Fruit fly (Drosophila melanogaster): ENCODE measurements around the gene hdm.

hdm gene

DNA sequence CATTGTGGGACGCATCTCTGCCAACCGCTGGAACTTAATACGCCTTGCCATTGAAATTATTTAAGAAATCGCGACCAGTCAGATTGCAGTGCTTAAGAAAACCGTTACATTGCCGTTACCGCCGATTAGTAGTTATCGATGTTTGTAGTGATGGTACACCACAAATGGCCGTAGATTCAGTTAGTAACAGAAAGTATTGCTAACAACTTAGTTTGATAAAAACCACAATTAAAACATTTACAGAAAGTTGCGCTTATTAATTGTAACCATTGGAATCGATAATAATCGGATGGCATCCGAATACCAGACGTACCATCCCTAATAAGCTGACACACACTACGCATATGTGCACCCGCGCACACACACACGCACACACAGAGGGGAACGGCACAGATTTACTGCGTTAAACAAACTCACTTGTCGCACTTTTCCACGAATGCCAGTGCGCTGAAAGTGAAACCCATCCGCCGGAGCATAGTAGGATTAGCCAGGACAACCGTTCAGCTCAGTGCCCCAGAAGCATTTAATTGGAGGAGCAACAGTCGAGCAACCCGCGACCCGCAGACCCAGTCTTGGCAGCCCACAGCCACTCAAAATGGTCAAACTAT is at the start of gene hdm, which contains the start of gene Ykt6:
Gene hdm, minus strand, starts transcription at position 51 of the 608 bp plus-strand sequence.
Gene Ykt6, plus strand, starts transcription at position 329 of the 608 bp plus-strand sequence.
- TF ChIP-seq CG7357 (GFP tag; IDR thresholded peaks at IDR 0.05) = peak; percentile 45; the same call in 1 of the 3 replicates
- peak; percentile 94 for TF ChIP-seq knrl (GFP tag; IDR thresholded peaks at IDR 0.05; ENCODE audit: partially characterized antibody)
- peak; percentile 71 for TF ChIP-seq CG8944 (GFP tag; optimal IDR thresholded peaks at IDR 0.05)
- peak; percentile 56 for TF ChIP-seq CG1024 (GFP tag; IDR thresholded peaks at IDR 0.05)
- peak; percentile 73 for TF ChIP-seq CG3163 (GFP tag; optimal IDR thresholded peaks at IDR 0.05)
- TF ChIP-seq YL-1 (GFP tag; optimal IDR thresholded peaks at IDR 0.05) = peak; percentile 57
- no peak for TF ChIP-seq dimm (GFP tag; IDR thresholded peaks at IDR 0.05)
- TF ChIP-seq ewg (GFP tag; optimal IDR thresholded peaks at IDR 0.05) = peak; percentile 85
- TF ChIP-seq CG4360 (GFP tag; IDR thresholded peaks at IDR 0.05) = peak; percentile 44
- no peak; the same call in 1 of the 3 replicates for TF ChIP-seq CG11456 (GFP tag; IDR thresholded peaks at IDR 0.05)
- peak; percentile 52 for TF ChIP-seq Lhr (GFP tag; optimal IDR thresholded peaks at IDR 0.05)
- no peak for TF ChIP-seq Hmr (GFP tag; optimal IDR thresholded peaks at IDR 0.05)
- peak; percentile 74 for TF ChIP-seq CG9215 (GFP tag; IDR thresholded peaks at IDR 0.05)
- peak; percentile 64 for TF ChIP-seq slou (GFP tag; optimal IDR thresholded peaks at IDR 0.05)
- TF ChIP-seq klu (GFP tag; IDR thresholded peaks at IDR 0.05) = no peak
- TF ChIP-seq Hsf (GFP tag; optimal IDR thresholded peaks at IDR 0.05) = peak; percentile 77
- peak; percentile 34 for TF ChIP-seq CG12236 (GFP tag; optimal IDR thresholded peaks at IDR 0.05)
- TF ChIP-seq yki (optimal IDR thresholded peaks at IDR 0.05) = no peak
- no peak for TF ChIP-seq nau (GFP tag; optimal IDR thresholded peaks at IDR 0.05)
- peak; percentile 37 for TF ChIP-seq CG6765 (GFP tag; optimal IDR thresholded peaks at IDR 0.05)
- TF ChIP-seq fd3F (GFP tag; optimal IDR thresholded peaks at IDR 0.05) = peak; percentile 51
- no peak for TF ChIP-seq jing (GFP tag; optimal IDR thresholded peaks at IDR 0.05)
- TF ChIP-seq D19B (GFP tag; optimal IDR thresholded peaks at IDR 0.05) = peak; percentile 31
- peak; percentile 69 for TF ChIP-seq Atf3 (GFP tag; optimal IDR thresholded peaks at IDR 0.05)
- peak; percentile 46; the same call in 2 of the 3 replicates for TF ChIP-seq croc (GFP tag; conservative IDR thresholded peaks at IDR 0.05)
- peak; percentile 83 for TF ChIP-seq Xbp1 (GFP tag; optimal IDR thresholded peaks at IDR 0.05)
- peak; percentile 47; the same call in 1 of the 2 replicates for TF ChIP-seq Gsc (GFP tag; IDR thresholded peaks at IDR 0.05)
- TF ChIP-seq CG1832 (GFP tag; optimal IDR thresholded peaks at IDR 0.05) = no peak
- 0 out of 3 replicates have a peak, but pooled peaks have one; percentile 63 for TF ChIP-seq CG3726 (GFP tag; IDR thresholded peaks at IDR 0.05)
- TF ChIP-seq org-1 (GFP tag; optimal IDR thresholded peaks at IDR 0.05) = peak; percentile 28
- peak; percentile 68 for TF ChIP-seq CG11093 (GFP tag; IDR thresholded peaks at IDR 0.05)
- peak; percentile 63 for TF ChIP-seq CG9727 (GFP tag; optimal IDR thresholded peaks at IDR 0.05)
- TF ChIP-seq Deaf1 (tag; optimal IDR thresholded peaks at IDR 0.05) = peak; percentile 60
- peak; percentile 97 for TF ChIP-seq sna (GFP tag; IDR thresholded peaks at IDR 0.05; ENCODE audit: partially characterized antibody)
- peak; percentile 70 for TF ChIP-seq CG13123 (GFP tag; optimal IDR thresholded peaks at IDR 0.05)
- TF ChIP-seq CG11247 (GFP tag; IDR thresholded peaks at IDR 0.05) = peak; percentile 86
- TF ChIP-seq Ada2b (GFP tag; IDR thresholded peaks at IDR 0.05) = peak; percentile 69
- TF ChIP-seq CG10366 (GFP tag; IDR thresholded peaks at IDR 0.05) = peak; percentile 70
- peak; percentile 88 for TF ChIP-seq CG2116 (GFP tag; optimal IDR thresholded peaks at IDR 0.05)
- no peak for TF ChIP-seq CG13894 (tag; optimal IDR thresholded peaks at IDR 0.05)
- TF ChIP-seq CG16813 (GFP tag; IDR thresholded peaks at IDR 0.05; ENCODE audit: partially characterized antibody) = peak; percentile 95
- peak; percentile 72 for TF ChIP-seq sug (tag; optimal IDR thresholded peaks at IDR 0.05)
- TF ChIP-seq Hr51 (GFP tag; optimal IDR thresholded peaks at IDR 0.05) = peak in 1 of 2 experiments; percentile 72
- TF ChIP-seq CG34422 (GFP tag; IDR thresholded peaks at IDR 0.05) = peak; percentile 86
- TF ChIP-seq sisA (GFP tag; IDR thresholded peaks at IDR 0.05) = peak; percentile 71
- peak; percentile 26 for TF ChIP-seq da (GFP tag; optimal IDR thresholded peaks at IDR 0.05)
- peak; percentile 44 for TF ChIP-seq CG30020 (tag; optimal IDR thresholded peaks at IDR 0.05)
- peak; percentile 68 for TF ChIP-seq Six4 (GFP tag; optimal IDR thresholded peaks at IDR 0.05)
- TF ChIP-seq Doc2 (GFP tag; IDR thresholded peaks at IDR 0.05) = no peak
- peak; percentile 94 for TF ChIP-seq nerfin-2 (GFP tag; IDR thresholded peaks at IDR 0.05; ENCODE audit: partially characterized antibody)
